Worm (Caenorhabditis elegans) whole organism, L3 larva: Measurements from ENCODE around the gene F07G6.2.

Experiments
- R02D3.7 ChIP-seq: fragments of 150-350 bp; optimal IDR thresholded peaks from 2 replicates; lab custom pipeline; 2014; ENCODE audit warnings: missing biosample characterization, missing genetic modification characterization
- ZK546.5 ChIP-seq: sonication (generic microtip); optimal IDR thresholded peaks from 2 replicates; lab custom pipeline; 2017; ENCODE audit warnings: missing biosample characterization, missing genetic modification characterization
- ama-1 ChIP-seq: fragments of 150-350 bp; optimal IDR thresholded peaks from 2 replicates; lab custom pipeline; 2018
- ceh-16 ChIP-seq: sonication (generic microtip); optimal IDR thresholded peaks from 2 replicates; lab custom pipeline; 2017; ENCODE audit warnings: missing biosample characterization, missing genetic modification characterization
- ceh-28 ChIP-seq: fragments of 150-350 bp; optimal IDR thresholded peaks from 2 replicates; lab custom pipeline; 2014; ENCODE audit warnings: missing biosample characterization, missing genetic modification reagents, missing genetic modification characterization
- ceh-82 ChIP-seq: fragments of 150-350 bp; optimal IDR thresholded peaks from 2 replicates; lab custom pipeline; 2014; ENCODE audit warnings: missing biosample characterization, missing genetic modification characterization
- ceh-9 ChIP-seq: sonication (generic microtip); optimal IDR thresholded peaks from 2 replicates; lab custom pipeline; 2018; ENCODE audit warnings: missing biosample characterization, missing genetic modification characterization
- daf-12 ChIP-seq: fragments of 150-350 bp; optimal IDR thresholded peaks from 2 replicates; lab custom pipeline; 2014; ENCODE audit warnings: missing biosample characterization, missing genetic modification reagents, missing genetic modification characterization
- elt-1 ChIP-seq: fragments of 150-350 bp; optimal IDR thresholded peaks from 2 replicates; lab custom pipeline; 2014; ENCODE audit warnings: missing biosample characterization, missing genetic modification characterization
- elt-3 ChIP-seq, 3 experiments: fragments of 150-350 bp in 1 of 3; sonication (generic microtip) in 2 of 3; optimal IDR thresholded peaks; 2 replicates in 2 of 3; 4 replicates in 1 of 3; lab custom pipeline; 2014 to 2017; ENCODE audit warnings: missing biosample characterization in 3 of 3, missing genetic modification characterization in 3 of 3
- eor-1 ChIP-seq, 2 experiments: fragments of 150-350 bp; optimal IDR thresholded peaks; 2 replicates each; lab custom pipeline; 2014 to 2018; ENCODE audit warnings: missing biosample characterization in 2 of 2, missing genetic modification characterization in 2 of 2
- fkh-2 ChIP-seq: fragments of 150-350 bp; optimal IDR thresholded peaks from 2 replicates; lab custom pipeline; 2014; ENCODE audit warnings: missing biosample characterization, missing genetic modification reagents, missing genetic modification characterization
- fos-1 ChIP-seq: fragments of 150-350 bp; optimal IDR thresholded peaks from 2 replicates; lab custom pipeline; 2014; ENCODE audit warnings: missing biosample characterization, missing genetic modification characterization
- lin-15B ChIP-seq: fragments of 150-350 bp; optimal IDR thresholded peaks from 2 replicates; lab custom pipeline; 2014; ENCODE audit warnings: missing biosample characterization, missing genetic modification characterization
- lin-39 ChIP-seq: fragments of 150-350 bp; optimal IDR thresholded peaks from 2 replicates; lab custom pipeline; 2018; ENCODE audit warnings: missing biosample characterization, missing genetic modification reagents, missing genetic modification characterization
- lsy-12 ChIP-seq: sonication (generic microtip); optimal IDR thresholded peaks from 2 replicates; lab custom pipeline; 2016; ENCODE audit warnings: mild to moderate bottlenecking, missing genetic modification characterization, missing compliant biosample characterization
- mdl-1 ChIP-seq: fragments of 150-350 bp; optimal IDR thresholded peaks from 2 replicates; lab custom pipeline; 2014; ENCODE audit warnings: missing biosample characterization, missing genetic modification characterization
- mml-1 ChIP-seq: fragments of 150-350 bp; sonication (generic microtip); optimal IDR thresholded peaks from 3 replicates; lab custom pipeline; 2014; ENCODE audit warnings: missing biosample characterization, missing genetic modification characterization
- nfya-1 ChIP-seq: sonication (generic microtip); optimal IDR thresholded peaks from 2 replicates; lab custom pipeline; 2017; ENCODE audit warnings: missing genetic modification characterization, mild to moderate bottlenecking, missing compliant biosample characterization, antibody characterized with exemption, moderate library complexity; ENCODE audit not compliant: insufficient read depth
- nhr-11 ChIP-seq: fragments of 150-350 bp; optimal IDR thresholded peaks from 2 replicates; lab custom pipeline; 2014; ENCODE audit warnings: missing biosample characterization, missing genetic modification characterization
- nhr-23 ChIP-seq: fragments of 150-350 bp; optimal IDR thresholded peaks from 2 replicates; lab custom pipeline; 2014; ENCODE audit warnings: missing biosample characterization, missing genetic modification reagents, missing genetic modification characterization
- nhr-28 ChIP-seq: fragments of 150-350 bp; optimal IDR thresholded peaks from 2 replicates; lab custom pipeline; 2014; ENCODE audit warnings: missing biosample characterization, missing genetic modification characterization
- nhr-43 ChIP-seq: sonication (generic microtip); optimal IDR thresholded peaks from 2 replicates; lab custom pipeline; 2016; ENCODE audit warnings: mild to moderate bottlenecking, missing genetic modification characterization, missing compliant biosample characterization; ENCODE audit not compliant: poor library complexity, severe bottlenecking
- nhr-76 ChIP-seq: fragments of 150-350 bp; sonication (generic microtip); optimal IDR thresholded peaks from 5 replicates; lab custom pipeline; 2014; ENCODE audit warnings: missing biosample characterization, missing genetic modification characterization
- nhr-77 ChIP-seq: fragments of 150-350 bp; optimal IDR thresholded peaks from 2 replicates; lab custom pipeline; 2014; ENCODE audit warnings: missing biosample characterization, missing genetic modification characterization
- pha-4 ChIP-seq: fragments of 150-350 bp; optimal IDR thresholded peaks from 2 replicates; lab custom pipeline; 2014; ENCODE audit warnings: missing biosample characterization, missing genetic modification reagents, missing genetic modification characterization
- pqm-1 ChIP-seq: fragments of 150-350 bp; optimal IDR thresholded peaks from 2 replicates; lab custom pipeline; 2017; ENCODE audit warnings: missing biosample characterization, missing genetic modification characterization, inconsistent platforms
- sea-2 ChIP-seq: fragments of 150-350 bp; sonication (generic microtip); optimal IDR thresholded peaks from 4 replicates; lab custom pipeline; 2014; ENCODE audit warnings: missing biosample characterization, missing genetic modification reagents, missing genetic modification characterization
- skn-1 ChIP-seq: fragments of 150-350 bp; optimal IDR thresholded peaks from 2 replicates; lab custom pipeline; 2014; ENCODE audit warnings: missing biosample characterization, missing genetic modification characterization
- snpc-4 ChIP-seq: fragments of 150-350 bp; optimal IDR thresholded peaks from 2 replicates; lab custom pipeline; 2014; ENCODE audit warnings: missing biosample characterization, missing genetic modification characterization
- tbx-2 ChIP-seq: sonication (generic microtip); optimal IDR thresholded peaks from 2 replicates; lab custom pipeline; 2016; ENCODE audit warnings: mild to moderate bottlenecking, missing genetic modification characterization, missing compliant biosample characterization
- unc-39 ChIP-seq: sonication (generic microtip); optimal IDR thresholded peaks from 4 replicates; lab custom pipeline; 2017; ENCODE audit warnings: missing biosample characterization, missing genetic modification characterization
- zag-1 ChIP-seq: fragments of 150-350 bp; optimal IDR thresholded peaks from 2 replicates; lab custom pipeline; 2014; ENCODE audit warnings: missing biosample characterization, missing genetic modification characterization
- ztf-4 ChIP-seq: fragments of 150-350 bp; optimal IDR thresholded peaks from 2 replicates; lab custom pipeline; 2014; ENCODE audit warnings: missing biosample characterization, missing genetic modification characterization

The F07G6.2 gene

ce11 chrX:1703049-1703448, 24.1 kb upstream of the F07G6.2 start:
- no peak for TF ChIP-seq elt-1 (tag; lab: Kevin White, UChicago)
- no peak for TF ChIP-seq ZK546.5 (tag; lab: Kevin White, UChicago)
- no peak for TF ChIP-seq sea-2 (GFP tag; lab: Kevin White, UChicago)
- no peak for TF ChIP-seq nhr-28
- TF ChIP-seq unc-39 = no peak
- no peak for TF ChIP-seq pqm-1 (tag; lab: Kevin White, UChicago)
- no peak for TF ChIP-seq nhr-11
- TF ChIP-seq ceh-16 (tag; lab: Kevin White, UChicago) = no peak
- TF ChIP-seq ceh-82 (tag; lab: Kevin White, UChicago) = no peak
- no peak for TF ChIP-seq mdl-1 (tag; lab: Kevin White, UChicago)

ce11 chrX:1703840-1704239, 23.3 kb upstream of the F07G6.2 start, which contains the start of gene C36C9.5:
Gene C36C9.5, minus strand, starts transcription at chrX:1703940.
- TF ChIP-seq skn-1 (tag; lab: Kevin White, UChicago) (no peak), tbx-2 (tag; lab: Kevin White, UChicago) (no peak), ceh-28 (tag; lab: Kevin White, UChicago) (no peak), nhr-43 (no peak), ztf-4 (tag; lab: Kevin White, UChicago) (no peak), nhr-11 (no peak), mml-1 (tag; lab: Kevin White, UChicago) (no peak), eor-1 (tag; optimal IDR thresholded peaks at IDR 0.05; lab: Kevin White, UChicago) (no peak), fos-1 (no peak), R02D3.7 (tag; lab: Kevin White, UChicago) (no peak), zag-1 (tag; lab: Kevin White, UChicago) (no peak), ceh-82 (tag; lab: Kevin White, UChicago) (no peak), nfya-1 (no peak)

- TF ChIP-seq ceh-82 (tag; lab: Kevin White, UChicago) (no peak), fos-1 (no peak), lsy-12 (no peak), elt-1 (tag; lab: Kevin White, UChicago) (no peak), nhr-76 (tag; lab: Kevin White, UChicago) (no peak), mml-1 (tag; lab: Kevin White, UChicago) (no peak), nhr-23 (no peak), nhr-77 (tag; lab: Kevin White, UChicago) (no peak)
Measured at ce11 chrX:1706538-1706937, 20.6 kb upstream of the F07G6.2 start, which contains the start of gene F07G6.5. Gene F07G6.5, minus strand, starts transcription at chrX:1706638.

ce11 chrX:1712538-1712937, 14.6 kb upstream of the F07G6.2 start, which contains the start of gene fbxa-52:
Gene fbxa-52, minus strand, starts transcription at chrX:1712638.
- TF ChIP-seq nhr-76 (tag; lab: Kevin White, UChicago) = no peak
- TF ChIP-seq ceh-9 (tag; lab: Kevin White, UChicago) = no peak
- no peak for TF ChIP-seq nhr-28
- TF ChIP-seq sea-2 (GFP tag; lab: Kevin White, UChicago) = no peak

ce11 chrX:1718479-1718878, 8.7 kb upstream of the F07G6.2 start, which contains the start of gene fbxa-53:
Gene fbxa-53, minus strand, starts transcription at chrX:1718579.
- TF ChIP-seq tbx-2 (tag; lab: Kevin White, UChicago) (no peak), fos-1 (no peak), fkh-2 (no peak), ztf-4 (tag; lab: Kevin White, UChicago) (no peak), unc-39 (no peak), elt-1 (tag; lab: Kevin White, UChicago) (no peak), nhr-23 (no peak)

- no peak for TF ChIP-seq fos-1
- TF ChIP-seq skn-1 (tag; lab: Kevin White, UChicago) = no peak
- TF ChIP-seq R02D3.7 (tag; lab: Kevin White, UChicago) = no peak
- no peak for TF ChIP-seq ztf-4 (tag; lab: Kevin White, UChicago)
- TF ChIP-seq ama-1 = no peak
Measured at ce11 chrX:1720359-1720758, 6.8 kb upstream of the F07G6.2 start, which contains the start of gene F07G6.8. Gene F07G6.8, minus strand, starts transcription at chrX:1720459.

ce11 chrX:1729558-1729957, 2.4 kb downstream of the F07G6.2 start, which contains the start of gene dgn-3:
Gene dgn-3, plus strand, starts transcription at chrX:1729858.
- no peak for TF ChIP-seq lsy-12
- no peak for TF ChIP-seq skn-1 (tag; lab: Kevin White, UChicago)
- TF ChIP-seq tbx-2 (tag; lab: Kevin White, UChicago) = no peak
- TF ChIP-seq lin-39 = no peak
- TF ChIP-seq ceh-82 (tag; lab: Kevin White, UChicago) = no peak
- no peak for TF ChIP-seq ceh-28 (tag; lab: Kevin White, UChicago)
- TF ChIP-seq elt-3 (tag; optimal IDR thresholded peaks at IDR 0.05; lab: Kevin White, UChicago) = no peak
- no peak for TF ChIP-seq R02D3.7 (tag; lab: Kevin White, UChicago)
- TF ChIP-seq unc-39 = no peak
- no peak for TF ChIP-seq daf-12 (tag; lab: Kevin White, UChicago)
- TF ChIP-seq nhr-77 (tag; lab: Kevin White, UChicago) = no peak
- TF ChIP-seq nfya-1 = no peak
- TF ChIP-seq pha-4 (tag; lab: Kevin White, UChicago) = no peak
- no peak for TF ChIP-seq mdl-1 (tag; lab: Kevin White, UChicago)
- no peak for TF ChIP-seq snpc-4 (tag; lab: Kevin White, UChicago)
- no peak for TF ChIP-seq ztf-4 (tag; lab: Kevin White, UChicago)
- TF ChIP-seq lin-15B = no peak
- TF ChIP-seq pqm-1 (tag; lab: Kevin White, UChicago) = no peak
